Worm (Caenorhabditis elegans) whole organism, young adult: ENCODE data around the gene fbxa-78.
A peak's percentile ranks its signal among the peaks of the same experiment; 100 is the strongest.

Source experiments
- F39B2.1 ChIP-seq: fragments of 200-800 bp; sonication (Bioruptor generic); IDR thresholded peaks from 2 replicates; pipeline ENCODE4 v1.3.6; 2022; ENCODE audit warnings: missing genetic modification reagents, missing genetic modification characterization, missing compliant biosample characterization
- F52B5.7 ChIP-seq: sonication (generic microtip); optimal IDR thresholded peaks from 2 replicates; lab custom pipeline; 2016; ENCODE audit warnings: mild to moderate bottlenecking, missing genetic modification characterization, missing compliant biosample characterization
- K11D2.4 ChIP-seq: fragments of 200-800 bp; sonication (Bioruptor generic); IDR thresholded peaks from 2 replicates; pipeline ENCODE4 v1.3.6; 2022; ENCODE audit warnings: missing genetic modification reagents, missing genetic modification characterization, missing compliant biosample characterization
- K12H6.12 ChIP-seq: fragments of 200-800 bp; sonication (Bioruptor generic); optimal IDR thresholded peaks from 2 replicates; lab custom pipeline; 2018; ENCODE audit warnings: mild to moderate bottlenecking, missing genetic modification characterization, missing compliant biosample characterization
- Y67H2A.10 ChIP-seq: fragments of 200-800 bp; sonication (Bioruptor generic); conservative IDR thresholded peaks from 2 replicates; pipeline ENCODE4 v1.3.6; 2022; ENCODE audit warnings: missing genetic modification reagents, missing genetic modification characterization, missing compliant biosample characterization
- atf-7 ChIP-seq: sonication (generic microtip); optimal IDR thresholded peaks from 2 replicates; lab custom pipeline; 2017; ENCODE audit warnings: mild to moderate bottlenecking, missing genetic modification characterization, missing compliant biosample characterization
- attf-3 ChIP-seq: fragments of 200-800 bp; sonication (Bioruptor generic); conservative IDR thresholded peaks from 2 replicates; pipeline ENCODE4 v1.3.6; 2022; ENCODE audit warnings: missing genetic modification reagents, missing genetic modification characterization, missing compliant biosample characterization
- cebp-1 ChIP-seq, 2 experiments: fragments of 200-800 bp in 1 of 2; sonication (Bioruptor generic) in 1 of 2; sonication (generic microtip) in 1 of 2; IDR thresholded peaks in 1 of 2; optimal IDR thresholded peaks in 1 of 2; 2 replicates each; pipeline versions ENCODE4 v1.3.6 to Lab custom; 2017 to 2022; ENCODE audit warnings: missing compliant biosample characterization in 2 of 2, missing genetic modification characterization in 2 of 2, mild to moderate bottlenecking in 1 of 2, missing genetic modification reagents in 1 of 2, moderate library complexity in 1 of 2
- ceh-27 ChIP-seq: fragments of 200-800 bp; sonication (Bioruptor generic); optimal IDR thresholded peaks from 2 replicates; lab custom pipeline; 2018; ENCODE audit warnings: mild to moderate bottlenecking, missing genetic modification characterization, moderate library complexity, missing compliant biosample characterization
- ceh-79 ChIP-seq: sonication (generic microtip); optimal IDR thresholded peaks from 2 replicates; lab custom pipeline; 2017; ENCODE audit warnings: mild to moderate bottlenecking, missing genetic modification characterization, missing compliant biosample characterization
- ceh-91 ChIP-seq: fragments of 200-800 bp; sonication (Bioruptor generic); IDR thresholded peaks from 2 replicates; pipeline ENCODE4 v1.3.6; 2022; ENCODE audit warnings: missing genetic modification reagents, missing genetic modification characterization, missing compliant biosample characterization
- chd-7 ChIP-seq: sonication (generic microtip); optimal IDR thresholded peaks from 2 replicates; lab custom pipeline; 2016; ENCODE audit warnings: mild to moderate bottlenecking, missing genetic modification characterization, moderate library complexity, missing compliant biosample characterization
- dox-1 ChIP-seq: fragments of 200-800 bp; sonication (Bioruptor generic); IDR thresholded peaks from 2 replicates; pipeline ENCODE4 v1.3.6; 2022; ENCODE audit warnings: missing genetic modification reagents, missing genetic modification characterization, missing compliant biosample characterization
- efl-1 ChIP-seq: fragments of 150-350 bp; optimal IDR thresholded peaks from 2 replicates; lab custom pipeline; 2014; ENCODE audit warnings: missing biosample characterization, missing genetic modification reagents, missing genetic modification characterization
- egrh-3 ChIP-seq: fragments of 200-800 bp; sonication (Bioruptor generic); IDR thresholded peaks from 2 replicates; pipeline ENCODE4 v1.3.6; 2022; ENCODE audit warnings: missing genetic modification reagents, missing genetic modification characterization, missing compliant biosample characterization
- ets-4 ChIP-seq: fragments of 200-800 bp; sonication (Bioruptor generic); optimal IDR thresholded peaks from 2 replicates; lab custom pipeline; 2018; ENCODE audit warnings: mild to moderate bottlenecking, missing genetic modification characterization, missing compliant biosample characterization
- gei-17 ChIP-seq: fragments of 200-800 bp; sonication (Bioruptor generic); optimal IDR thresholded peaks from 2 replicates; lab custom pipeline; 2018; ENCODE audit warnings: mild to moderate bottlenecking, missing genetic modification characterization, missing compliant biosample characterization
- hlh-12 ChIP-seq: sonication (generic microtip); optimal IDR thresholded peaks from 2 replicates; lab custom pipeline; 2016; ENCODE audit warnings: missing genetic modification characterization, missing compliant biosample characterization
- hmg-1.2 ChIP-seq: fragments of 200-800 bp; sonication (Bioruptor generic); IDR thresholded peaks from 2 replicates; pipeline ENCODE4 v1.3.6; 2022; ENCODE audit warnings: missing genetic modification reagents, missing genetic modification characterization, missing compliant biosample characterization
- hmg-20 ChIP-seq: fragments of 200-800 bp; sonication (Bioruptor generic); IDR thresholded peaks from 2 replicates; pipeline ENCODE4 v1.3.6; 2022; ENCODE audit warnings: missing genetic modification reagents, missing genetic modification characterization, missing compliant biosample characterization
- hrde-1 ChIP-seq: sonication (generic microtip); optimal IDR thresholded peaks from 2 replicates; lab custom pipeline; 2016; ENCODE audit warnings: missing genetic modification characterization, mild to moderate bottlenecking, missing compliant biosample characterization, moderate library complexity, missing genotype, missing genetic modification reagents, borderline replicate concordance
- let-607 ChIP-seq, 2 experiments: fragments of 200-800 bp in 1 of 2; sonication (Bioruptor generic) in 1 of 2; sonication (generic microtip) in 1 of 2; optimal IDR thresholded peaks; 2 replicates each; lab custom pipeline; 2016 to 2018; ENCODE audit warnings: mild to moderate bottlenecking in 2 of 2, missing compliant biosample characterization in 2 of 2, missing genetic modification characterization in 2 of 2, moderate library complexity in 2 of 2, missing genotype in 1 of 2
- lsl-1 ChIP-seq: fragments of 200-800 bp; sonication (Bioruptor generic); optimal IDR thresholded peaks from 2 replicates; lab custom pipeline; 2018; ENCODE audit warnings: mild to moderate bottlenecking, missing genetic modification characterization, moderate library complexity, missing compliant biosample characterization
- madf-8 ChIP-seq: fragments of 200-800 bp; sonication (Bioruptor generic); conservative IDR thresholded peaks from 2 replicates; pipeline ENCODE4 v1.3.6; 2022; ENCODE audit warnings: missing genetic modification reagents, missing genetic modification characterization, missing compliant biosample characterization
- nhr-80 ChIP-seq: sonication (generic microtip); optimal IDR thresholded peaks from 2 replicates; lab custom pipeline; 2016; ENCODE audit warnings: missing genetic modification characterization, missing compliant biosample characterization
- nhr-90 ChIP-seq: sonication (generic microtip); optimal IDR thresholded peaks from 2 replicates; lab custom pipeline; 2016; ENCODE audit warnings: missing genotype, mild to moderate bottlenecking, missing genetic modification characterization, missing compliant biosample characterization
- repo-1 ChIP-seq: sonication (generic microtip); optimal IDR thresholded peaks from 2 replicates; lab custom pipeline; 2017; ENCODE audit warnings: mild to moderate bottlenecking, missing genetic modification characterization, missing compliant biosample characterization
- somi-1 ChIP-seq: fragments of 200-800 bp; sonication (Bioruptor generic); optimal IDR thresholded peaks from 2 replicates; lab custom pipeline; 2018; ENCODE audit warnings: mild to moderate bottlenecking, missing genetic modification characterization, missing compliant biosample characterization
- tlf-1 ChIP-seq: fragments of 200-800 bp; sonication (Bioruptor generic); optimal IDR thresholded peaks from 2 replicates; lab custom pipeline; 2018; ENCODE audit warnings: mild to moderate bottlenecking, missing genetic modification characterization, missing compliant biosample characterization
- unc-130 ChIP-seq: sonication (generic microtip); optimal IDR thresholded peaks from 2 replicates; lab custom pipeline; 2016; ENCODE audit warnings: missing genetic modification reagents, missing genetic modification characterization, missing compliant biosample characterization
- zfh-2 ChIP-seq: fragments of 200-800 bp; sonication (Bioruptor generic); conservative IDR thresholded peaks from 2 replicates; pipeline ENCODE4 v1.3.6; 2022; ENCODE audit warnings: missing genetic modification reagents, missing genetic modification characterization, missing compliant biosample characterization
- ztf-18 ChIP-seq: sonication (generic microtip); optimal IDR thresholded peaks from 2 replicates; lab custom pipeline; 2016; ENCODE audit warnings: missing genotype, mild to moderate bottlenecking, missing genetic modification characterization, missing compliant biosample characterization
- ztf-25 ChIP-seq: fragments of 200-800 bp; sonication (Bioruptor generic); IDR thresholded peaks from 2 replicates; pipeline ENCODE4 v1.3.6; 2022; ENCODE audit warnings: missing genetic modification reagents, missing genetic modification characterization, missing compliant biosample characterization
- ztf-26 ChIP-seq: sonication (generic microtip); optimal IDR thresholded peaks from 2 replicates; lab custom pipeline; 2017; ENCODE audit warnings: missing genetic modification characterization, missing compliant biosample characterization

Gene fbxa-78

ce11 chrIII:1225116-1225515, 33.1 kb downstream of the fbxa-78 start:
- TF ChIP-seq unc-130 (GFP tag; lab: Kevin White, UChicago) (no peak), hlh-12 (tag; lab: Kevin White, UChicago) (no peak), Y67H2A.10 (GFP tag; lab: Robert Waterston, UW) (no peak), ztf-26 (tag; lab: Kevin White, UChicago) (no peak), zfh-2 (GFP tag; lab: Robert Waterston, UW) (peak; percentile 66), hmg-1.2 (GFP tag; lab: Robert Waterston, UW) (peak; percentile 76), ceh-91 (GFP tag; lab: Robert Waterston, UW) (no peak)
- TF ChIP-seq, all 124 proteins: peak for 2

- no peak for TF ChIP-seq F39B2.1 (GFP tag; lab: Robert Waterston, UW)
- no peak for TF ChIP-seq somi-1
- TF ChIP-seq cebp-1 (GFP tag; IDR thresholded peaks at IDR 0.05; lab: Robert Waterston, UW) = no peak
- TF ChIP-seq cebp-1 (tag; optimal IDR thresholded peaks at IDR 0.05; lab: Kevin White, UChicago) = peak; percentile 30
- peak; percentile 56 to 70 for TF ChIP-seq let-607 (tag; optimal IDR thresholded peaks at IDR 0.05; lab: Kevin White, UChicago)
- TF ChIP-seq madf-8 = no peak
- TF ChIP-seq ztf-25 = no peak
- no peak for TF ChIP-seq ceh-27
- no peak for TF ChIP-seq nhr-90 (tag; lab: Kevin White, UChicago)
- peak; percentile 56 for TF ChIP-seq nhr-80
- no peak for TF ChIP-seq chd-7 (tag; lab: Kevin White, UChicago)
- TF ChIP-seq attf-3 (GFP tag; lab: Robert Waterston, UW) = no peak
- TF ChIP-seq hmg-1.2 (GFP tag; lab: Robert Waterston, UW) = peak; percentile 91
- no peak for TF ChIP-seq K11D2.4 (GFP tag; lab: Robert Waterston, UW)
- TF ChIP-seq ets-4 (GFP tag; lab: Kevin White, UChicago) = no peak
Observed at ce11 chrIII:1223319-1224093, 34.8 kb downstream of the fbxa-78 start.

- TF ChIP-seq nhr-80 = peak; percentile 80
- TF ChIP-seq gei-17 (GFP tag; lab: Kevin White, UChicago) = no peak
Observed at ce11 chrIII:1221995-1222394, 36.3 kb downstream of the fbxa-78 start.

ce11 chrIII:1220012-1220411, 38.2 kb downstream of the fbxa-78 start:
- TF ChIP-seq lsl-1 (no peak), egrh-3 (GFP tag; lab: Robert Waterston, UW) (peak; percentile 46; the same call in 1 of the 2 replicates), cebp-1 (GFP tag; IDR thresholded peaks at IDR 0.05; lab: Robert Waterston, UW) (no peak), cebp-1 (tag; optimal IDR thresholded peaks at IDR 0.05; lab: Kevin White, UChicago) (peak; percentile 19), ceh-27 (no peak), dox-1 (GFP tag; lab: Robert Waterston, UW) (peak; percentile 40; the same call in 1 of the 2 replicates), tlf-1 (peak; percentile 21), nhr-80 (peak; percentile 61), atf-7 (tag; lab: Kevin White, UChicago) (peak; percentile 15), repo-1 (tag; lab: Kevin White, UChicago) (no peak), ets-4 (GFP tag; lab: Kevin White, UChicago) (peak; percentile 57)

ce11 chrIII:1218998-1219397, 39.3 kb downstream of the fbxa-78 start:
- TF ChIP-seq ceh-79 (tag; lab: Kevin White, UChicago) (no peak), hmg-1.2 (GFP tag; lab: Robert Waterston, UW) (peak; percentile 97), ztf-18 (tag; lab: Kevin White, UChicago) (no peak), K12H6.12 (no peak), ceh-27 (no peak), Y67H2A.10 (GFP tag; lab: Robert Waterston, UW) (no peak), ztf-26 (tag; lab: Kevin White, UChicago) (no peak), efl-1 (GFP tag; lab: Kevin White, UChicago) (no peak), hmg-20 (no peak), atf-7 (tag; lab: Kevin White, UChicago) (no peak), hrde-1 (no peak), F52B5.7 (tag; lab: Kevin White, UChicago) (no peak), egrh-3 (GFP tag; lab: Robert Waterston, UW) (peak; percentile 10; the same call in 1 of the 2 replicates)
